Fruit fly (Drosophila melanogaster) whole organism: ENCODE results near the gene MED15.

ENCODE experiments used
- EcR ChIP-seq, 2 experiments: fragments of >200 bp; optimal IDR thresholded peaks; 2 replicates each; lab custom pipeline; 2017; ENCODE audit warnings: missing biosample characterization in 2 of 2, missing genetic modification characterization in 2 of 2, missing genetic modification reagents in 2 of 2
- pan ChIP-seq: fragments of >200 bp; optimal IDR thresholded peaks from 2 replicates; lab custom pipeline; 2017
- psq ChIP-seq: fragments of >200 bp; optimal IDR thresholded peaks from 2 replicates; lab custom pipeline; 2017

dm6 chr2L:470336-470934 lies 2.4 kb upstream of the MED15 start:
- TF ChIP-seq EcR (GFP tag; optimal IDR thresholded peaks at IDR 0.05; lab: Kevin White, UChicago) (no peak), pan (lab: Kevin White, UChicago) (peak; percentile 82), psq (lab: Kevin White, UChicago) (no peak)
